Worm (Caenorhabditis elegans) whole organism, L3 larva: Measurements from ENCODE around the gene T05C1.1.

Experiments used
- R02D3.7 ChIP-seq: fragments of 150-350 bp; optimal IDR thresholded peaks from 2 replicates; lab custom pipeline; 2014; ENCODE audit warnings: missing biosample characterization, missing genetic modification characterization
- ZK546.5 ChIP-seq: sonication (generic microtip); optimal IDR thresholded peaks from 2 replicates; lab custom pipeline; 2017; ENCODE audit warnings: missing biosample characterization, missing genetic modification characterization
- aly-2 ChIP-seq: fragments of 150-350 bp; optimal IDR thresholded peaks from 2 replicates; lab custom pipeline; 2014; ENCODE audit warnings: missing biosample characterization, missing genetic modification characterization
- ama-1 ChIP-seq: fragments of 150-350 bp; optimal IDR thresholded peaks from 2 replicates; lab custom pipeline; 2018
- ceh-16 ChIP-seq: sonication (generic microtip); optimal IDR thresholded peaks from 2 replicates; lab custom pipeline; 2017; ENCODE audit warnings: missing biosample characterization, missing genetic modification characterization
- ceh-28 ChIP-seq: fragments of 150-350 bp; optimal IDR thresholded peaks from 2 replicates; lab custom pipeline; 2014; ENCODE audit warnings: missing biosample characterization, missing genetic modification reagents, missing genetic modification characterization
- ceh-82 ChIP-seq: fragments of 150-350 bp; optimal IDR thresholded peaks from 2 replicates; lab custom pipeline; 2014; ENCODE audit warnings: missing biosample characterization, missing genetic modification characterization
- ceh-9 ChIP-seq: sonication (generic microtip); optimal IDR thresholded peaks from 2 replicates; lab custom pipeline; 2018; ENCODE audit warnings: missing biosample characterization, missing genetic modification characterization
- daf-12 ChIP-seq: fragments of 150-350 bp; optimal IDR thresholded peaks from 2 replicates; lab custom pipeline; 2014; ENCODE audit warnings: missing biosample characterization, missing genetic modification reagents, missing genetic modification characterization
- egl-27 ChIP-seq: sonication (generic microtip); optimal IDR thresholded peaks from 4 replicates; lab custom pipeline; 2017; ENCODE audit warnings: missing biosample characterization, missing genetic modification reagents, missing genetic modification characterization
- elt-2 ChIP-seq: sonication (generic microtip); optimal IDR thresholded peaks from 2 replicates; lab custom pipeline; 2016; ENCODE audit warnings: missing genetic modification reagents, mild to moderate bottlenecking, missing genetic modification characterization, missing compliant biosample characterization
- eor-1 ChIP-seq, 2 experiments: fragments of 150-350 bp; optimal IDR thresholded peaks; 2 replicates each; lab custom pipeline; 2014 to 2018; ENCODE audit warnings: missing biosample characterization in 2 of 2, missing genetic modification characterization in 2 of 2
- fkh-10 ChIP-seq: sonication (generic microtip); optimal IDR thresholded peaks from 2 replicates; lab custom pipeline; 2017; ENCODE audit warnings: missing biosample characterization, missing genetic modification reagents, missing genetic modification characterization
- fkh-2 ChIP-seq: fragments of 150-350 bp; optimal IDR thresholded peaks from 2 replicates; lab custom pipeline; 2014; ENCODE audit warnings: missing biosample characterization, missing genetic modification reagents, missing genetic modification characterization
- fos-1 ChIP-seq: fragments of 150-350 bp; optimal IDR thresholded peaks from 2 replicates; lab custom pipeline; 2014; ENCODE audit warnings: missing biosample characterization, missing genetic modification characterization
- hmg-11 ChIP-seq: sonication (generic microtip); optimal IDR thresholded peaks from 2 replicates; lab custom pipeline; 2016; ENCODE audit warnings: missing genetic modification characterization, missing compliant biosample characterization
- jun-1 ChIP-seq: fragments of 150-350 bp; optimal IDR thresholded peaks from 2 replicates; lab custom pipeline; 2014; ENCODE audit warnings: missing biosample characterization, missing genetic modification reagents, missing genetic modification characterization
- lin-15B ChIP-seq: fragments of 150-350 bp; optimal IDR thresholded peaks from 2 replicates; lab custom pipeline; 2014; ENCODE audit warnings: missing biosample characterization, missing genetic modification characterization
- lin-39 ChIP-seq: fragments of 150-350 bp; optimal IDR thresholded peaks from 2 replicates; lab custom pipeline; 2018; ENCODE audit warnings: missing biosample characterization, missing genetic modification reagents, missing genetic modification characterization
- mdl-1 ChIP-seq: fragments of 150-350 bp; optimal IDR thresholded peaks from 2 replicates; lab custom pipeline; 2014; ENCODE audit warnings: missing biosample characterization, missing genetic modification characterization
- nfya-1 ChIP-seq: sonication (generic microtip); optimal IDR thresholded peaks from 2 replicates; lab custom pipeline; 2017; ENCODE audit warnings: missing genetic modification characterization, mild to moderate bottlenecking, missing compliant biosample characterization, antibody characterized with exemption, moderate library complexity; ENCODE audit not compliant: insufficient read depth
- nhr-11 ChIP-seq: fragments of 150-350 bp; optimal IDR thresholded peaks from 2 replicates; lab custom pipeline; 2014; ENCODE audit warnings: missing biosample characterization, missing genetic modification characterization
- nhr-12 ChIP-seq: fragments of 150-350 bp; optimal IDR thresholded peaks from 2 replicates; lab custom pipeline; 2014; ENCODE audit warnings: missing biosample characterization, missing genetic modification characterization
- nhr-23 ChIP-seq: fragments of 150-350 bp; optimal IDR thresholded peaks from 2 replicates; lab custom pipeline; 2014; ENCODE audit warnings: missing biosample characterization, missing genetic modification reagents, missing genetic modification characterization
- nhr-237 ChIP-seq: fragments of 150-350 bp; optimal IDR thresholded peaks from 2 replicates; lab custom pipeline; 2014; ENCODE audit warnings: missing biosample characterization, missing genetic modification characterization
- nhr-28 ChIP-seq: fragments of 150-350 bp; optimal IDR thresholded peaks from 2 replicates; lab custom pipeline; 2014; ENCODE audit warnings: missing biosample characterization, missing genetic modification characterization
- nhr-43 ChIP-seq: sonication (generic microtip); optimal IDR thresholded peaks from 2 replicates; lab custom pipeline; 2016; ENCODE audit warnings: mild to moderate bottlenecking, missing genetic modification characterization, missing compliant biosample characterization; ENCODE audit not compliant: poor library complexity, severe bottlenecking
- nhr-67 ChIP-seq: fragments of 150-350 bp; optimal IDR thresholded peaks from 2 replicates; lab custom pipeline; 2014; ENCODE audit warnings: missing biosample characterization, missing genetic modification characterization
- nhr-76 ChIP-seq: fragments of 150-350 bp; sonication (generic microtip); optimal IDR thresholded peaks from 5 replicates; lab custom pipeline; 2014; ENCODE audit warnings: missing biosample characterization, missing genetic modification characterization
- nhr-77 ChIP-seq: fragments of 150-350 bp; optimal IDR thresholded peaks from 2 replicates; lab custom pipeline; 2014; ENCODE audit warnings: missing biosample characterization, missing genetic modification characterization
- pha-4 ChIP-seq: fragments of 150-350 bp; optimal IDR thresholded peaks from 2 replicates; lab custom pipeline; 2014; ENCODE audit warnings: missing biosample characterization, missing genetic modification reagents, missing genetic modification characterization
- pqm-1 ChIP-seq: fragments of 150-350 bp; optimal IDR thresholded peaks from 2 replicates; lab custom pipeline; 2017; ENCODE audit warnings: missing biosample characterization, missing genetic modification characterization, inconsistent platforms
- sea-2 ChIP-seq: fragments of 150-350 bp; sonication (generic microtip); optimal IDR thresholded peaks from 4 replicates; lab custom pipeline; 2014; ENCODE audit warnings: missing biosample characterization, missing genetic modification reagents, missing genetic modification characterization
- skn-1 ChIP-seq: fragments of 150-350 bp; optimal IDR thresholded peaks from 2 replicates; lab custom pipeline; 2014; ENCODE audit warnings: missing biosample characterization, missing genetic modification characterization
- snpc-4 ChIP-seq: fragments of 150-350 bp; optimal IDR thresholded peaks from 2 replicates; lab custom pipeline; 2014; ENCODE audit warnings: missing biosample characterization, missing genetic modification characterization
- unc-62 ChIP-seq: fragments of 150-350 bp; sonication (generic microtip); optimal IDR thresholded peaks from 4 replicates; lab custom pipeline; 2014; ENCODE audit warnings: missing biosample characterization, missing genetic modification reagents, missing genetic modification characterization
- ztf-11 ChIP-seq: fragments of 150-350 bp; optimal IDR thresholded peaks from 2 replicates; lab custom pipeline; 2014; ENCODE audit warnings: missing biosample characterization, missing genetic modification characterization
- ztf-4 ChIP-seq: fragments of 150-350 bp; optimal IDR thresholded peaks from 2 replicates; lab custom pipeline; 2014; ENCODE audit warnings: missing biosample characterization, missing genetic modification characterization

Gene T05C1.1

ce11 chrII:4456024-4456423 is 22.4 kb upstream of the T05C1.1 start:
- no peak for TF ChIP-seq ZK546.5 (tag; lab: Kevin White, UChicago)
- no peak for TF ChIP-seq ztf-11
- no peak for TF ChIP-seq nhr-237 (tag; lab: Kevin White, UChicago)
- TF ChIP-seq ceh-9 (tag; lab: Kevin White, UChicago): no peak
- no peak for TF ChIP-seq fkh-10 (GFP tag; lab: Kevin White, UChicago)
- no peak for TF ChIP-seq fkh-2 (tag; lab: Kevin White, UChicago)
- TF ChIP-seq egl-27 (tag; lab: Kevin White, UChicago): no peak
- no peak for TF ChIP-seq daf-12 (tag; lab: Kevin White, UChicago)
- no peak for TF ChIP-seq ama-1
- no peak for TF ChIP-seq snpc-4 (tag; lab: Kevin White, UChicago)
- TF ChIP-seq hmg-11 (tag; lab: Kevin White, UChicago): peak; percentile 87
- TF ChIP-seq lin-39 (tag; lab: Kevin White, UChicago): peak; percentile 70
- TF ChIP-seq ceh-28: no peak
- no peak for TF ChIP-seq aly-2
- TF ChIP-seq nfya-1 (tag; lab: Kevin White, UChicago): peak; percentile 65
- TF ChIP-seq skn-1: no peak
- TF ChIP-seq nhr-11 (tag; lab: Kevin White, UChicago): no peak

- no peak for TF ChIP-seq mdl-1 (tag; lab: Kevin White, UChicago)
- TF ChIP-seq ceh-82 (tag; lab: Kevin White, UChicago): no peak
- TF ChIP-seq fos-1 (tag; lab: Kevin White, UChicago): no peak
- no peak for TF ChIP-seq daf-12 (tag; lab: Kevin White, UChicago)
- TF ChIP-seq ztf-11: no peak
Observed at ce11 chrII:4460297-4460696, 18.1 kb upstream of the T05C1.1 start.

- TF ChIP-seq ceh-16 (tag; lab: Kevin White, UChicago) (no peak), ztf-11 (no peak), unc-62 (no peak), nhr-237 (tag; lab: Kevin White, UChicago) (no peak)
Observed at ce11 chrII:4460851-4461250, 17.6 kb upstream of the T05C1.1 start, which contains the start of the genes T12C9.7 and vps-18. TSS of gene T12C9.7 (minus strand) at chrII:4460951. TSS of gene vps-18 (plus strand) at chrII:4461130.

- TF ChIP-seq ztf-11 (no peak), ztf-4 (no peak), nhr-67 (tag; lab: Kevin White, UChicago) (no peak), egl-27 (tag; lab: Kevin White, UChicago) (no peak), nhr-23 (no peak), ZK546.5 (tag; lab: Kevin White, UChicago) (no peak), mdl-1 (tag; lab: Kevin White, UChicago) (no peak), ama-1 (no peak), pha-4 (no peak), pqm-1 (tag; lab: Kevin White, UChicago) (no peak), sea-2 (GFP tag; lab: Kevin White, UChicago) (no peak), R02D3.7 (tag; lab: Kevin White, UChicago) (no peak), nhr-43 (tag; lab: Kevin White, UChicago) (no peak), lin-15B (tag; lab: Kevin White, UChicago) (no peak), elt-2 (tag; lab: Kevin White, UChicago) (no peak), nhr-28 (tag; lab: Kevin White, UChicago) (no peak), nhr-11 (tag; lab: Kevin White, UChicago) (no peak)
Observed at ce11 chrII:4462842-4463241, 15.6 kb upstream of the T05C1.1 start.

- TF ChIP-seq jun-1 (tag; lab: Kevin White, UChicago): no peak
- no peak for TF ChIP-seq lin-15B (tag; lab: Kevin White, UChicago)
- no peak for TF ChIP-seq eor-1 (tag; optimal IDR thresholded peaks at IDR 0.05; lab: Kevin White, UChicago)
- no peak for TF ChIP-seq nhr-76 (tag; lab: Kevin White, UChicago)
- no peak for TF ChIP-seq nhr-77
- TF ChIP-seq nhr-12: no peak
- no peak for TF ChIP-seq nfya-1 (tag; lab: Kevin White, UChicago)
- TF ChIP-seq daf-12 (tag; lab: Kevin White, UChicago): no peak
- TF ChIP-seq pqm-1 (tag; lab: Kevin White, UChicago): no peak
- TF ChIP-seq snpc-4 (tag; lab: Kevin White, UChicago): no peak
Observed at ce11 chrII:4467869-4468268, 10.5 kb upstream of the T05C1.1 start, which contains the start of gene W06B4.2. TSS of gene W06B4.2 (plus strand) at chrII:4468169.
